Fruit fly (Drosophila melanogaster): ENCODE data around the gene Dysb.

Dysb gene

DNA sequence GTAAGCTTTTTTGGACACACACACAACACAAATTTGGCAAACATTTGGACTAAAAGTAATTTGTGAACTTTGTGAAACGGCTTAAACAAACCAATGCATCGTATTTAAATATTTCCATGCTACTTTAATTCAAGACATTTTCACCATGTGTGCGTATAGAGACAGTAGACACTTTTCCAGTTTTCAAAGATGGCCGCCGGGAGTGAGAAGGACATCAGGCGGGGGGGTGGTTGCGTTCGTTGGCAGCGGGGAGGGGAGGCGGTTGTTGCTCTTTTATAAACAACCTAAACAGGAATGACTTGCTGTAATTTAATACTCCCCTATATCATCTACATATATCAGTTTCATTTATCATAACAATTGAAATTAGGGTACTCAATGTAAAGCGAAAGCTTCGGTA is 14.1 kb upstream of the Dysb start:
- TF ChIP-seq cic (GFP tag; optimal IDR thresholded peaks at IDR 0.05): no peak
- TF ChIP-seq CG1620 (GFP tag; optimal IDR thresholded peaks at IDR 0.05): no peak
- TF ChIP-seq Crg-1 (GFP tag; optimal IDR thresholded peaks at IDR 0.05): no peak
- no peak for TF ChIP-seq tj (GFP tag; optimal IDR thresholded peaks at IDR 0.05)
- TF ChIP-seq CG5204 (GFP tag; optimal IDR thresholded peaks at IDR 0.05): no peak
- no peak for TF ChIP-seq CG14711 (tag; optimal IDR thresholded peaks at IDR 0.05)
- TF ChIP-seq CG33017 (tag; optimal IDR thresholded peaks at IDR 0.05): no peak
- no peak for TF ChIP-seq CG11617 (GFP tag; optimal IDR thresholded peaks at IDR 0.05)
- TF ChIP-seq cnc (optimal IDR thresholded peaks at IDR 0.05): no peak
- TF ChIP-seq Hr96 (GFP tag; optimal IDR thresholded peaks at IDR 0.05): no peak
- TF ChIP-seq Mnt (GFP tag; optimal IDR thresholded peaks at IDR 0.05): no peak
- TF ChIP-seq CG7045 (GFP tag; optimal IDR thresholded peaks at IDR 0.05): no peak
- TF ChIP-seq kay (GFP tag; ENCODE audit: borderline replicate concordance): no peak
- no peak for TF ChIP-seq pad (GFP tag; optimal IDR thresholded peaks at IDR 0.05)
- no peak for TF ChIP-seq Clk (GFP tag; optimal IDR thresholded peaks at IDR 0.05)
- no peak for TF ChIP-seq CG7101 (tag; optimal IDR thresholded peaks at IDR 0.05)
- no peak for TF ChIP-seq bab1 (GFP tag; optimal IDR thresholded peaks at IDR 0.05)
- no peak for TF ChIP-seq ovo (GFP tag; optimal IDR thresholded peaks at IDR 0.05)

DNA sequence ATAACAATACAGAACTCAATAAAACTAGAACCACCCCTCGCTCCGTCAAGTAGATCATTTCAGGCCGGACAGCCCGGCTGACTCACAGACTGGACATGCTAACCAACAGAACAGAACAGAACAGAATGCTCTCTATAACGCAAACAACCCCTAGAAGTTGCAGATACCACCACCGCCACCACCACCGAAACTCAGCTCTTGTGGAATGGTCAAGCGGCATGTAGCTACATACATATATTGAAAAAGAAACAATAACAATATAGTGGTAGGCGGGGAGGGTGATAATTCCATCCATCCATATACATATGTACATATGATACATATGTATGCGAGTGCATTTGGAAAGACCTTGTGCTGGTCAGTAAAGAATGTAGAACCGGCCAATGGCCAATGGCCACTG is 13.2 kb upstream of the Dysb start:
- TF ChIP-seq Hr96 (GFP tag; optimal IDR thresholded peaks at IDR 0.05) (no peak), CG7045 (GFP tag; optimal IDR thresholded peaks at IDR 0.05) (no peak), pad (GFP tag; optimal IDR thresholded peaks at IDR 0.05) (no peak), cnc (optimal IDR thresholded peaks at IDR 0.05) (no peak), CG1620 (GFP tag; optimal IDR thresholded peaks at IDR 0.05) (no peak), CG5204 (GFP tag; optimal IDR thresholded peaks at IDR 0.05) (no peak), CG12768 (GFP tag; optimal IDR thresholded peaks at IDR 0.05) (no peak), CG33017 (tag; optimal IDR thresholded peaks at IDR 0.05) (no peak), kay (GFP tag; ENCODE audit: borderline replicate concordance) (no peak), Clk (GFP tag; optimal IDR thresholded peaks at IDR 0.05) (no peak), ovo (GFP tag; optimal IDR thresholded peaks at IDR 0.05) (no peak), cic (GFP tag; optimal IDR thresholded peaks at IDR 0.05) (no peak), toe (GFP tag; optimal IDR thresholded peaks at IDR 0.05) (no peak), CG11617 (GFP tag; optimal IDR thresholded peaks at IDR 0.05) (no peak), CG14711 (tag; optimal IDR thresholded peaks at IDR 0.05) (no peak), Mnt (GFP tag; optimal IDR thresholded peaks at IDR 0.05) (no peak), bab1 (GFP tag; optimal IDR thresholded peaks at IDR 0.05) (no peak), tj (GFP tag; optimal IDR thresholded peaks at IDR 0.05) (no peak), Crg-1 (GFP tag; optimal IDR thresholded peaks at IDR 0.05) (no peak), CG7101 (tag; optimal IDR thresholded peaks at IDR 0.05) (no peak)

DNA sequence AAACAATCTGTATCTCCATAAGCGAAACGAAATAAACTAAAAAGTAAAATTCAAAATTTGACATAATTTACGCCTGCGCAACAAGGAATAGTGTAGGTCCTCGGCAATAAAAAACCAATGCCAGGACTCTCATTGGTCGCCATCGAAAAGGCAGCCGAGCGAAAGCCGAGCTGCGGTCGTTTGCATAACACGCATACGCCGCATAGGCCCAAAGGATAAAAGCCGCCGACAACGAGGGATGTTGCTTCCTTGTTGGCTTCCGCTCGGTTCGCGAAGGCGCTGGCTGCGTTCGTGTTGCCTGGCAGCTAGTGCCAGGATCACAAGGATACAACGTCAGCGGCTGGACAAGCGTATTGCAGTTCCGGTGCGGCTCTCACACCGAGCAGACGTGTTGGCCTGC is 7.1 kb upstream of the Dysb start:
- TF ChIP-seq pad (GFP tag; optimal IDR thresholded peaks at IDR 0.05) (no peak), Hr96 (GFP tag; optimal IDR thresholded peaks at IDR 0.05) (no peak), tj (GFP tag; optimal IDR thresholded peaks at IDR 0.05) (no peak), CG1620 (GFP tag; optimal IDR thresholded peaks at IDR 0.05) (no peak), CG12768 (GFP tag; optimal IDR thresholded peaks at IDR 0.05) (no peak), bab1 (GFP tag; optimal IDR thresholded peaks at IDR 0.05) (no peak), CG11617 (GFP tag; optimal IDR thresholded peaks at IDR 0.05) (no peak), ovo (GFP tag; optimal IDR thresholded peaks at IDR 0.05) (no peak), CG14711 (tag; optimal IDR thresholded peaks at IDR 0.05) (no peak), cnc (optimal IDR thresholded peaks at IDR 0.05) (no peak), Crg-1 (GFP tag; optimal IDR thresholded peaks at IDR 0.05) (no peak), cic (GFP tag; optimal IDR thresholded peaks at IDR 0.05) (no peak), CG5204 (GFP tag; optimal IDR thresholded peaks at IDR 0.05) (no peak), toe (GFP tag; optimal IDR thresholded peaks at IDR 0.05) (no peak), Clk (GFP tag; optimal IDR thresholded peaks at IDR 0.05) (no peak), CG33017 (tag; optimal IDR thresholded peaks at IDR 0.05) (no peak), CG7045 (GFP tag; optimal IDR thresholded peaks at IDR 0.05) (no peak)

DNA sequence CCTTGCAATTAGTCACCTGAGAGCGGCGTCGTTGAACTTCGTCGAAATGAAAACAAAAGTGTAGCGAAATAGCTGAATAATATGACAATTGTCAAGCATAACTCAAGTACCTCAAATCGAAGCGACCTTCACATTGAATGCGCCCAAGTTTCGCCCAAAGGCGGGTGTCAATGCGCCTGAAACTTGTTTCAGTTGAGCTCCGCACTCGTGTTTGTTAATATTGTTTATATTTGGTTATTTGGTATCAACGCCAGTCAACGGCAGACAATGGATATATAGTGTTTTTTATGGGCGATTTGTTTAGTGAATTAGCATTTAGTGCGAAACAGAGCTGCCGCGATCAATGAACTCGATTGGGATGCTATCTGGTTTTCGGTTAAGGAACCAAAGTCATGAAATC is 5.7 kb upstream of the Dysb start:
- TF ChIP-seq CG11617 (GFP tag; optimal IDR thresholded peaks at IDR 0.05) (no peak), kay (GFP tag; ENCODE audit: borderline replicate concordance) (peak; percentile 56)

DNA sequence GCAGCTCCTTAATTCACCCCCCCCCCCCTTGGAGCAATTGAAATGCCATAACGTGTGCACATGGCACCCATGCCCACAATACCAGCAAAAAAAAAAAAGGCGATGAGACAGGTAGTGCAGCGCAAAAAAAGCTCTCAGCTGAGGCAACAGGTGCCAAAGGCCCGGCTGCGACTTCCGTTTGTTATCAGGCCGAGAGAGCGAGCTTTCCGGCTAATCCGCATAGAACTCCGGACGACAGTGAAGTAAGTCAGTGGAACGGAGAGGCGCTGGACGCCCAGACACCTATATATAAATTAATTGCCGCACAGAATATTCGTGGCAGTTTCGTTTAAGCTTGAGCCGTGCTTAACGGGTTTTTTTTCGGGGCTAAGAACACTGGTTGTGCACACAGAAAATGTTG is 4.2 kb upstream of the Dysb start, which contains the start of gene CG6865:
TSS of gene CG6865 (plus strand) at position 321 of the 400 bp plus-strand sequence.
- TF ChIP-seq CG7045 (GFP tag; optimal IDR thresholded peaks at IDR 0.05): no peak
- no peak for TF ChIP-seq toe (GFP tag; optimal IDR thresholded peaks at IDR 0.05)
- TF ChIP-seq kay (GFP tag; ENCODE audit: borderline replicate concordance): no peak
- TF ChIP-seq CG11617 (GFP tag; optimal IDR thresholded peaks at IDR 0.05): no peak
- TF ChIP-seq Clk (GFP tag; optimal IDR thresholded peaks at IDR 0.05): no peak
- TF ChIP-seq ovo (GFP tag; optimal IDR thresholded peaks at IDR 0.05): no peak
- no peak for TF ChIP-seq CG33017 (tag; optimal IDR thresholded peaks at IDR 0.05)
- TF ChIP-seq CG7101 (tag; optimal IDR thresholded peaks at IDR 0.05): no peak
- TF ChIP-seq cic (GFP tag; optimal IDR thresholded peaks at IDR 0.05): no peak
- no peak for TF ChIP-seq bab1 (GFP tag; optimal IDR thresholded peaks at IDR 0.05)
- TF ChIP-seq CG12768 (GFP tag; optimal IDR thresholded peaks at IDR 0.05): no peak
- TF ChIP-seq CG1620 (GFP tag; optimal IDR thresholded peaks at IDR 0.05): no peak
- TF ChIP-seq cnc (optimal IDR thresholded peaks at IDR 0.05): no peak
- no peak for TF ChIP-seq tj (GFP tag; optimal IDR thresholded peaks at IDR 0.05)
- TF ChIP-seq Mnt (GFP tag; optimal IDR thresholded peaks at IDR 0.05): no peak

DNA sequence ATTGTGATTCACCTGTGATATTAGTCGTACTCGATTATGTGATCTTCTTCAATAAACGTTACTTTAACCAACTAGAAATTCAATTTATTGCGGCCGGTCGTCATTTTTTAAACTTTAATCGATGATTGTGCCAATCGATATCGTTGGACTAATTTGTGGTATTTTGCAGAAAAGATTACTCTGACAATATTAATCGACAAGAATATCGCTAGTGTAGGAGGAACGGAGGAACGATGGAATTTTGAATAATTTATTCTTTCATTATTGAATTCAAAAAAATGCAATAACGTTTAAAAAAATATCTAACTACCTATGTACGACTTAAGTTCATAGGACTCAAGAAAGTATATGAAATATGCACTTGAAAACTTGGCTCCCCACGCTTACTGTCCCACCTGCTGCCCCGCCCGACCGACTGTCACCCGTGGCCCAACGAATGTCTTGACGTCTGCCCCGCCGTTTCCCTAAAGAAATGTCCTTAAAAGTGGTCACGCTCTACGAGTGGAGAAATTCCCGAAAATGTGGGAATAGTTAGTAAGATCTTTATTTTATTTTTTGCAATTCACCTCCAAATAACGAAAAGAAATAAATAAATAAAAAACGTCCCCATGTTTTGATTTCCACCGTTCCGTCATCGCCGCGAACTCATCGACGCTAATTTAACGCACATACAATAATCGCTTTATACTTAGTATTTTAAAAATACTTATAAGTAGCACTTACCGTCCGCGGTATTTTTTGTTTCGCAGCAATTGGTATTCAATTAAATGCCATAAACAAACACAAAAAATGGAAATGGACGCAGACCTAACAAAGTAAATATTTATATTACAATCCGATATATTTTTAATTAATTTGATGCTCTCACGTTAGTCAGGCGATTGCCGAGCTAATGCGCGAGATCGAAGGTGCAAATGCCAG is 1.9 kb upstream of the Dysb start, which contains the start of gene CG14074:
TSS of gene CG14074 (plus strand) at position 779 of the 921 bp plus-strand sequence.
- TF ChIP-seq cic (GFP tag; optimal IDR thresholded peaks at IDR 0.05): no peak
- TF ChIP-seq CG12768 (GFP tag; optimal IDR thresholded peaks at IDR 0.05): no peak
- TF ChIP-seq cnc (optimal IDR thresholded peaks at IDR 0.05): no peak
- no peak for TF ChIP-seq Clk (GFP tag; optimal IDR thresholded peaks at IDR 0.05)
- TF ChIP-seq Crg-1 (GFP tag; optimal IDR thresholded peaks at IDR 0.05): no peak
- TF ChIP-seq CG33017 (tag; optimal IDR thresholded peaks at IDR 0.05): no peak
- TF ChIP-seq CG7045 (GFP tag; optimal IDR thresholded peaks at IDR 0.05): no peak
- no peak for TF ChIP-seq bab1 (GFP tag; optimal IDR thresholded peaks at IDR 0.05)
- TF ChIP-seq ovo (GFP tag; optimal IDR thresholded peaks at IDR 0.05): no peak
- TF ChIP-seq CG14711 (tag; optimal IDR thresholded peaks at IDR 0.05): no peak
- no peak for TF ChIP-seq Mnt (GFP tag; optimal IDR thresholded peaks at IDR 0.05)
- TF ChIP-seq toe (GFP tag; optimal IDR thresholded peaks at IDR 0.05): no peak
- no peak for TF ChIP-seq CG5204 (GFP tag; optimal IDR thresholded peaks at IDR 0.05)
- TF ChIP-seq tj (GFP tag; optimal IDR thresholded peaks at IDR 0.05): no peak
- no peak for TF ChIP-seq CG11617 (GFP tag; optimal IDR thresholded peaks at IDR 0.05)
- TF ChIP-seq kay (GFP tag; ENCODE audit: borderline replicate concordance): no peak

All from whole organism, adult.